Fruit fly (Drosophila melanogaster): ENCODE measurements around the gene nol.

The nol gene

DNA sequence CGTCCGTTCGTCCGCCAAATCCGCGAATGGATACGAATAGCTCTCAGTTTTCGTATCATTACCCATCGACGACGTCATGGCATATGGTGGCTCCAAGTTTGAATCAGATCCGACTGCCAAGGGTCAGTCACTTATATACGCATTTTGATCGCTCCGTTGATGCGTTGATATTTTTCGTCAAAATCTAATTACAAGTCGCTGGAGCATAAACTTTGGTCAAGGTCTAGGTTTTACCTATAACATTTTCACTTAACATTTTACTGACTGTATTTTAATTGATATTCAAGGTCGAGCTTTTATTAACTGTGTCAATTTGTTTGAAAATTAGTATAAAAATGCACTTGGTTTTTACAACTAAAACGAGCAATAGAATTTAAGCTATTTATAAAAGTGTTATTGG lies 29.0 kb upstream of the nol start, which contains the start of gene Elo68beta:
Gene Elo68beta (minus strand): TSS at position 101 of the 400 bp plus-strand sequence.
- TF ChIP-seq Snoo (tag; optimal IDR thresholded peaks at IDR 0.05) (no peak), Ets98B (GFP tag; IDR thresholded peaks at IDR 0.05) (no peak)

DNA sequence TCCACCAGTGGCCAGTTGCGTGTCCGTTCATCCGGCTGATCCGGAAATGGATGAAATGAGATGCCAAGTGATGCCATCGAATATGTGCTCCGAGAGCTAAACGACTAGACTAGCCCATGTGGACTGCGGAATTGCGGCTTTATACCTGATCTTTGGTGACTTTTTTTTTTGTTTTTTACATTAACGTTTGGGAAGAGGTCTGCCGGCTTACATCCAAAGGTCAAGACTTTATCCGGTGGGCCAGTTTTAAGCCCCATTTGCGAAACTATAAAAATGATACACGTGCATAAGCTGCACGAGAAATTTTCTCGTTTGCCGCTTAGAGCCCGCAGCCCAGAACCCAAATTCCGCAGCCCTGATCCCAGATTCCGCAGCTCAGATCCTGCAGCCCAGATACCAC lies 27.7 kb upstream of the nol start, which contains the start of gene Elo68alpha:
Gene Elo68alpha (minus strand): TSS at position 101 of the 400 bp plus-strand sequence.
- TF ChIP-seq CG32121 (GFP tag; IDR thresholded peaks at IDR 0.05) (no peak), EcR (GFP tag; optimal IDR thresholded peaks at IDR 0.05) (no peak), CG10348 (GFP tag; IDR thresholded peaks at IDR 0.05) (no peak), CG15710 (tag; optimal IDR thresholded peaks at IDR 0.05) (no peak), CG34367 (tag; optimal IDR thresholded peaks at IDR 0.05) (no peak), Pif1A (GFP tag; optimal IDR thresholded peaks at IDR 0.05) (no peak), fd96Ca (GFP tag; IDR thresholded peaks at IDR 0.05) (no peak)

DNA sequence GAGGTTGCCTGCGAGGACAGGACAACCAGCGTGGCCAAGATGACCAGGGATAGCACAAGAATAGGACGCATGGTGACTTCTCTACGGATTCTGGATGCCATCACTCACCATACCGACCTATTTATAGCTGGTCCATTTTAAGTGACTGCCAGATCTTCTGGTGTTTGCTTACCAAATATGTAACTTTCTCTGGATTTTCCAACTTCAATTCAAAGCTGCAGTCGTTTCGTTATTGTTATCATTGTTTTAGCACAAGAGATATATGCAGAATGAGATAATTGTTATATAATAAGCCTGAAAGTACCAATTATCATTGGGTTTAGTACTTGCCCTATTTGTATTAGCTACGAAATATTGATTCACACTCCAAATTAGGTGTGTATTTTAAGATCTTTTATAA lies 26.9 kb upstream of the nol start, which contains the start of gene CG32071:
Gene CG32071 (minus strand): TSS at position 101 of the 400 bp plus-strand sequence.
- TF ChIP-seq CG9948 (tag; optimal IDR thresholded peaks at IDR 0.05) (no peak), gl (tag; optimal IDR thresholded peaks at IDR 0.05) (no peak), Pif1B (GFP tag; optimal IDR thresholded peaks at IDR 0.05) (no peak), CG13204 (GFP tag; optimal IDR thresholded peaks at IDR 0.05) (no peak)

DNA sequence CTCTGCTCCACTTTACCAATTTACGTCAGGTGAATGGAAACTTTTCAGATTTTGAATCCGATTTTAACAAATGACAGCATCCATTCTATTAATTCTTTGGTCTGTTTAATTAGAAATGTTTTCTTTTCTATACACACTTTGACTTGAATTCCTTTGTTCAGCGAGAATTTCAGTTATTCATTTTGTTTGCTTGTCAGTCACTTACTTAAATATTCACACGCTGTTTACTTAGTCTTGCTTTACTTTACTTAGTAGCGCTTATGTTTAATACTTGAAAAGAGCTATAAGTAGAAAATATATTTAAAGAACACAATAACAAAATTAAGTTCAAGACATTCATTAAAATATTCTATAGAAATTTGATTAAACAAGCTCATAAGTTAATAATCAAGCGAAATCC lies 23.2 kb upstream of the nol start, which contains the start of gene CG32073:
Gene CG32073 (minus strand): TSS at position 151 of the 400 bp plus-strand sequence.
- no peak for TF ChIP-seq EcR (GFP tag; optimal IDR thresholded peaks at IDR 0.05)
- TF ChIP-seq Ets98B (GFP tag; IDR thresholded peaks at IDR 0.05) = no peak
- TF ChIP-seq Pif1B (GFP tag; optimal IDR thresholded peaks at IDR 0.05) = no peak
- TF ChIP-seq CG13204 (GFP tag; optimal IDR thresholded peaks at IDR 0.05) = no peak
- TF ChIP-seq CG9948 (tag; optimal IDR thresholded peaks at IDR 0.05) = no peak
- TF ChIP-seq Pif1A (GFP tag; optimal IDR thresholded peaks at IDR 0.05) = no peak
- no peak for TF ChIP-seq CG15710 (tag; optimal IDR thresholded peaks at IDR 0.05)
- TF ChIP-seq gl (tag; optimal IDR thresholded peaks at IDR 0.05) = no peak
- no peak for TF ChIP-seq CG12605 (GFP tag; IDR thresholded peaks at IDR 0.05)
- TF ChIP-seq CG4496 (GFP tag; IDR thresholded peaks at IDR 0.05) = no peak
- no peak for TF ChIP-seq CG34367 (tag; optimal IDR thresholded peaks at IDR 0.05)

DNA sequence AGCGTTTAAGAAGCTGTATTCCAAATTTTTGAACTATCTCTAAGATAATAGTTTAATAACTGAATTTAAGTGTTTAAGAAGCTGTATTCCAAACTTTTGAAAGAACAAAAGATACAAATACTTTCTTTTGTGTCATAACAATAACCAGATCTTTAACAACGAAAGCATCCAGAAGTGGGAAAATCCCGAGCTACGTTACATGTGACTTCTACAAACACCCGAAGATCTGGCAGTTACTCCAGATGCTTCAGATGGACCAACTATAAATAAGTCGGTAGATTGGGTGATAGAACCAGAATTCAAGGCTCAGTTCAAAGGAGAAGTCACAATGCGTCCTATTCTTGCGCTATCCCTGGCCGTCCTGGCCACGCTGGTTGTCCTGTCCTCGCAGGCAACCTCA lies 22.7 kb upstream of the nol start, which contains the start of gene CG12522:
Gene CG12522 (plus strand): TSS at position 301 of the 400 bp plus-strand sequence.
- TF ChIP-seq CG34367 (tag; optimal IDR thresholded peaks at IDR 0.05) = no peak
- TF ChIP-seq EcR (GFP tag; optimal IDR thresholded peaks at IDR 0.05) = no peak
- no peak for TF ChIP-seq CG10348 (GFP tag; IDR thresholded peaks at IDR 0.05)
- no peak for TF ChIP-seq CG13204 (GFP tag; optimal IDR thresholded peaks at IDR 0.05)
- no peak for TF ChIP-seq rn (GFP tag; IDR thresholded peaks at IDR 0.05)
- no peak for TF ChIP-seq CG12605 (GFP tag; IDR thresholded peaks at IDR 0.05)
- no peak for TF ChIP-seq CG17806 (tag; optimal IDR thresholded peaks at IDR 0.05)
- no peak for TF ChIP-seq CG8301 (tag; optimal IDR thresholded peaks at IDR 0.05)
- no peak for TF ChIP-seq CG14655 (GFP tag; optimal IDR thresholded peaks at IDR 0.05)
- no peak for TF ChIP-seq fd96Ca (GFP tag; IDR thresholded peaks at IDR 0.05)
- TF ChIP-seq D1 (tag; optimal IDR thresholded peaks at IDR 0.05) = no peak
- TF ChIP-seq CG15710 (tag; optimal IDR thresholded peaks at IDR 0.05) = no peak
- no peak for TF ChIP-seq Pif1B (GFP tag; optimal IDR thresholded peaks at IDR 0.05)
- TF ChIP-seq Ets98B (GFP tag; IDR thresholded peaks at IDR 0.05) = no peak
- TF ChIP-seq CG9948 (tag; optimal IDR thresholded peaks at IDR 0.05) = no peak
- no peak for TF ChIP-seq Snoo (tag; optimal IDR thresholded peaks at IDR 0.05)
- TF ChIP-seq Pif1A (GFP tag; optimal IDR thresholded peaks at IDR 0.05) = no peak
- TF ChIP-seq CG32121 (GFP tag; IDR thresholded peaks at IDR 0.05) = no peak
- TF ChIP-seq gl (tag; optimal IDR thresholded peaks at IDR 0.05) = no peak

DNA sequence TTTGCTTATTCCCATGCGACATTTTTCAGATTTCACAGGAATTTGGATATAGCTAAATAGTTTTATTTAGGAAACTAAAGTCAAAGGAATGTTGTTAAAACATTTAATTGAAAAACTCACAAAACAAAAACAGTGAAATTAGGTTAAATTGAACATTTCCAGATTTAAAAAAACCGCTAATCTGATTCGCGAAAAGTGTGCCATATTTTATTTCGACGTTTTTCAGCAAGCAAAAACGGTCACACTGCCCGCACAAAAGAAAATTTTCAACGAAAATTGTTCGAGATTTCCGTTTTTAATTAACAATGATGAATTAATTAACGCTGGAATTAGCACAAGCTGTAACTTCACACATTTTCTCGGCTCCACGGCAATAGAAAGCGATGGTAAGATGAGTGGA lies 21.2 kb upstream of the nol start, which contains the start of the genes CG34012 and emei:
Gene CG34012 (minus strand): TSS at position 52 of the 400 bp plus-strand sequence.
Gene emei (plus strand): TSS at position 237 of the 400 bp plus-strand sequence.
- no peak for TF ChIP-seq CG17806 (tag; optimal IDR thresholded peaks at IDR 0.05)
- no peak for TF ChIP-seq CG8159 (tag; optimal IDR thresholded peaks at IDR 0.05)
- no peak for TF ChIP-seq CG8301 (tag; optimal IDR thresholded peaks at IDR 0.05)
- TF ChIP-seq fd96Ca (GFP tag; IDR thresholded peaks at IDR 0.05) = no peak
- no peak for TF ChIP-seq CG15710 (tag; optimal IDR thresholded peaks at IDR 0.05)
- no peak for TF ChIP-seq CG34367 (tag; optimal IDR thresholded peaks at IDR 0.05)
- no peak for TF ChIP-seq rn (GFP tag; IDR thresholded peaks at IDR 0.05)
- TF ChIP-seq D1 (tag; optimal IDR thresholded peaks at IDR 0.05) = no peak
- no peak for TF ChIP-seq Pif1A (GFP tag; optimal IDR thresholded peaks at IDR 0.05)
- no peak for TF ChIP-seq CG14655 (GFP tag; optimal IDR thresholded peaks at IDR 0.05)

DNA sequence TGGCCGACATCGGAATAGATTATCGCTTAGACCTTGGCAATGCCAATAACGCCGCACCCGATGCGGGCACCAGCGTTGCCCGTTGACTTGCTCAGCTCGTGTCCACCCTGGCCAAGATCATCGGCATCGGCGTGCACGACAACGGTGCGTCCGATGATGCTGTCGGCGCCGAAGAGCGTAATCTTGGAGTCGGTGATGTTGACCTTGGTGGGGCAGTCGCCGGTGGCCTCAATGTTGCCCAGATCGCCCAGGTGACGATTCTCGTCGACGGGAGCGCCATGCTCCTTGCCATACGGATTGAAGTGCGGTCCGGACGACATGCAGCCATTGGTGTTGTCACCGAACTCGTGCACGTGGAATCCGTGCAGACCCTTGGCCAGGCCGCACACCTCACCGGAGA lies 18.2 kb upstream of the nol start:
- TF ChIP-seq Pif1B (GFP tag; optimal IDR thresholded peaks at IDR 0.05) (no peak), CG8301 (tag; optimal IDR thresholded peaks at IDR 0.05) (no peak), rn (GFP tag; IDR thresholded peaks at IDR 0.05) (peak; percentile 46; the same call in 1 of the 2 replicates), CG9948 (tag; optimal IDR thresholded peaks at IDR 0.05) (no peak)

Measured in whole organism, pupa.